Worm (Caenorhabditis elegans) whole organism, midembryonic: ENCODE results near the gene F10E9.4.

Experiments used
- T22C8.4 ChIP-seq: fragments of 200-800 bp; sonication (Bioruptor generic); IDR thresholded peaks from 2 replicates; pipeline ENCODE4 v1.3.6; 2022; ENCODE audit warnings: missing genetic modification characterization, missing compliant biosample characterization
- cog-1 ChIP-seq: sonication (generic microtip); optimal IDR thresholded peaks from 2 replicates; lab custom pipeline; 2016; ENCODE audit warnings: missing genetic modification characterization, missing compliant biosample characterization
- flt-1 ChIP-seq: fragments of 200-800 bp; sonication (Bioruptor generic); IDR thresholded peaks from 2 replicates; pipeline ENCODE4 v1.3.6; 2022; ENCODE audit warnings: missing genetic modification characterization, missing compliant biosample characterization
- klf-2 ChIP-seq: fragments of 200-800 bp; sonication (Bioruptor generic); conservative IDR thresholded peaks from 2 replicates; pipeline ENCODE4 v1.3.6; 2022; ENCODE audit warnings: missing genetic modification reagents, missing genetic modification characterization, missing compliant biosample characterization
- med-1 ChIP-seq: sonication (generic microtip); optimal IDR thresholded peaks from 2 replicates; lab custom pipeline; 2017; ENCODE audit warnings: missing genetic modification characterization, mild to moderate bottlenecking, missing compliant biosample characterization, antibody characterized with exemption, missing genetic modification reagents; ENCODE audit not compliant: insufficient read depth
- tab-1 ChIP-seq: fragments of 200-800 bp; sonication (Bioruptor generic); IDR thresholded peaks from 2 replicates; pipeline ENCODE4 v1.3.6; 2022; ENCODE audit warnings: missing genetic modification characterization, missing compliant biosample characterization
- ztf-23 ChIP-seq: fragments of 200-800 bp; sonication (Bioruptor generic); IDR thresholded peaks from 2 replicates; pipeline ENCODE4 v1.3.6; 2022; ENCODE audit warnings: missing genetic modification reagents, missing genetic modification characterization, missing compliant biosample characterization
- ztf-29 ChIP-seq: fragments of 200-800 bp; sonication (Bioruptor generic); IDR thresholded peaks from 2 replicates; pipeline ENCODE4 v1.3.6; 2022; ENCODE audit warnings: missing genetic modification reagents, missing genetic modification characterization, missing compliant biosample characterization

- TF ChIP-seq klf-2 (no peak), tab-1 (GFP tag; lab: Robert Waterston, UW) (no peak), med-1 (GFP tag; lab: Kevin White, UChicago) (no peak), ztf-23 (GFP tag; lab: Robert Waterston, UW) (no peak), T22C8.4 (GFP tag; lab: Robert Waterston, UW) (no peak), ztf-29 (GFP tag; lab: Robert Waterston, UW) (no peak), cog-1 (tag; lab: Kevin White, UChicago) (no peak), flt-1 (no peak)
Observed at ce11 chrIII:8286003-8286402, 22.3 kb upstream of the F10E9.4 start.
